Worm (Caenorhabditis elegans) whole organism, young adult: ENCODE measurements around the gene nspd-7.

Experiments
- B0019.2 ChIP-seq: fragments of 200-800 bp; sonication (Bioruptor generic); conservative IDR thresholded peaks from 2 replicates; pipeline ENCODE4 v1.3.6; 2022; ENCODE audit warnings: missing genetic modification reagents, missing genetic modification characterization, missing compliant biosample characterization
- C06A6.2 ChIP-seq: fragments of 200-800 bp; sonication (Bioruptor generic); conservative IDR thresholded peaks from 2 replicates; pipeline ENCODE4 v1.3.6; 2022; ENCODE audit warnings: missing genetic modification characterization, missing compliant biosample characterization
- C17E4.6 ChIP-seq: fragments of 200-800 bp; sonication (Bioruptor generic); IDR thresholded peaks from 2 replicates; pipeline ENCODE4 v1.3.6; 2022; ENCODE audit warnings: missing genetic modification reagents, missing genetic modification characterization, missing compliant biosample characterization
- F33H1.4 ChIP-seq: fragments of 200-800 bp; sonication (Bioruptor generic); IDR thresholded peaks from 2 replicates; pipeline ENCODE4 v1.3.6; 2022; ENCODE audit warnings: missing genetic modification reagents, missing genetic modification characterization, missing compliant biosample characterization
- F37B4.10 ChIP-seq: fragments of 200-800 bp; sonication (Bioruptor generic); IDR thresholded peaks from 2 replicates; pipeline ENCODE4 v1.3.6; 2022; ENCODE audit warnings: missing genetic modification characterization, missing compliant biosample characterization
- F49E8.2 ChIP-seq: sonication (generic microtip); optimal IDR thresholded peaks from 3 replicates; lab custom pipeline; 2017; ENCODE audit warnings: missing genetic modification characterization, mild to moderate bottlenecking, missing compliant biosample characterization, antibody characterized with exemption, moderate library complexity; ENCODE audit not compliant: insufficient read depth
- F57A8.1 ChIP-seq: fragments of 200-800 bp; sonication (Bioruptor generic); optimal IDR thresholded peaks from 2 replicates; lab custom pipeline; 2018; ENCODE audit warnings: mild to moderate bottlenecking, missing genetic modification characterization, moderate library complexity, missing compliant biosample characterization
- F57C9.4 ChIP-seq: sonication (generic microtip); optimal IDR thresholded peaks from 2 replicates; lab custom pipeline; 2017; ENCODE audit warnings: mild to moderate bottlenecking, missing genetic modification characterization, missing compliant biosample characterization
- K12H6.12 ChIP-seq: fragments of 200-800 bp; sonication (Bioruptor generic); optimal IDR thresholded peaks from 2 replicates; lab custom pipeline; 2018; ENCODE audit warnings: mild to moderate bottlenecking, missing genetic modification characterization, missing compliant biosample characterization
- Y53F4B.3 ChIP-seq: fragments of 200-800 bp; sonication (Bioruptor generic); IDR thresholded peaks from 2 replicates; pipeline ENCODE4 v1.3.6; 2022; ENCODE audit warnings: missing genetic modification reagents, missing genetic modification characterization, missing compliant biosample characterization
- Y56A3A.18 ChIP-seq: fragments of 200-800 bp; sonication (Bioruptor generic); IDR thresholded peaks from 2 replicates; pipeline ENCODE4 v1.3.6; 2022; ENCODE audit warnings: missing genetic modification reagents, missing genetic modification characterization, missing compliant biosample characterization
- ZK185.1 ChIP-seq: sonication (generic microtip); optimal IDR thresholded peaks from 2 replicates; lab custom pipeline; 2016; ENCODE audit warnings: mild to moderate bottlenecking, missing genetic modification characterization, missing compliant biosample characterization; ENCODE audit not compliant: poor library complexity, severe bottlenecking
- aptf-3 ChIP-seq: fragments of 200-800 bp; sonication (Bioruptor generic); IDR thresholded peaks from 2 replicates; pipeline ENCODE4 v1.3.6; 2022; ENCODE audit warnings: missing genetic modification characterization, missing compliant biosample characterization
- ceh-91 ChIP-seq: fragments of 200-800 bp; sonication (Bioruptor generic); IDR thresholded peaks from 2 replicates; pipeline ENCODE4 v1.3.6; 2022; ENCODE audit warnings: missing genetic modification reagents, missing genetic modification characterization, missing compliant biosample characterization
- chd-7 ChIP-seq: sonication (generic microtip); optimal IDR thresholded peaks from 2 replicates; lab custom pipeline; 2016; ENCODE audit warnings: mild to moderate bottlenecking, missing genetic modification characterization, moderate library complexity, missing compliant biosample characterization
- dpl-1 ChIP-seq: fragments of 150-350 bp; optimal IDR thresholded peaks from 2 replicates; lab custom pipeline; 2014; ENCODE audit warnings: missing biosample characterization, missing genetic modification reagents, missing genetic modification characterization
- efl-1 ChIP-seq: fragments of 150-350 bp; optimal IDR thresholded peaks from 2 replicates; lab custom pipeline; 2014; ENCODE audit warnings: missing biosample characterization, missing genetic modification reagents, missing genetic modification characterization
- egl-18 ChIP-seq: fragments of 200-800 bp; sonication (Bioruptor generic); IDR thresholded peaks from 2 replicates; pipeline ENCODE4 v1.3.6; 2022; ENCODE audit warnings: missing genetic modification reagents, missing genetic modification characterization, missing compliant biosample characterization
- gei-17 ChIP-seq: fragments of 200-800 bp; sonication (Bioruptor generic); optimal IDR thresholded peaks from 2 replicates; lab custom pipeline; 2018; ENCODE audit warnings: mild to moderate bottlenecking, missing genetic modification characterization, missing compliant biosample characterization
- him-1 ChIP-seq: sonication (generic microtip); optimal IDR thresholded peaks from 2 replicates; lab custom pipeline; 2016; ENCODE audit warnings: missing genotype, missing genetic modification reagents, missing genetic modification characterization, missing compliant biosample characterization
- let-526 ChIP-seq: fragments of 200-800 bp; sonication (Bioruptor generic); IDR thresholded peaks from 2 replicates; pipeline ENCODE4 v1.3.6; 2022; ENCODE audit warnings: missing genetic modification reagents, missing genetic modification characterization, missing compliant biosample characterization
- let-607 ChIP-seq, 2 experiments: fragments of 200-800 bp in 1 of 2; sonication (Bioruptor generic) in 1 of 2; sonication (generic microtip) in 1 of 2; optimal IDR thresholded peaks; 2 replicates each; lab custom pipeline; 2016 to 2018; ENCODE audit warnings: mild to moderate bottlenecking in 2 of 2, missing compliant biosample characterization in 2 of 2, missing genetic modification characterization in 2 of 2, moderate library complexity in 2 of 2, missing genotype in 1 of 2
- lin-40 ChIP-seq: sonication (generic microtip); optimal IDR thresholded peaks from 2 replicates; lab custom pipeline; 2016; ENCODE audit warnings: missing genetic modification characterization, mild to moderate bottlenecking, missing compliant biosample characterization, missing genotype, missing genetic modification reagents
- lsl-1 ChIP-seq: fragments of 200-800 bp; sonication (Bioruptor generic); optimal IDR thresholded peaks from 2 replicates; lab custom pipeline; 2018; ENCODE audit warnings: mild to moderate bottlenecking, missing genetic modification characterization, moderate library complexity, missing compliant biosample characterization
- madf-3 ChIP-seq: fragments of 200-800 bp; sonication (Bioruptor generic); IDR thresholded peaks from 2 replicates; pipeline ENCODE4 v1.3.6; 2022; ENCODE audit warnings: missing genetic modification reagents, missing genetic modification characterization, missing compliant biosample characterization
- madf-6 ChIP-seq: fragments of 200-800 bp; sonication (Bioruptor generic); IDR thresholded peaks from 2 replicates; pipeline ENCODE4 v1.3.6; 2022; ENCODE audit warnings: missing genetic modification reagents, missing genetic modification characterization, missing compliant biosample characterization
- mel-28 ChIP-seq: sonication (generic microtip); optimal IDR thresholded peaks from 2 replicates; lab custom pipeline; 2016; ENCODE audit warnings: borderline replicate concordance, mild to moderate bottlenecking, missing genetic modification characterization, missing compliant biosample characterization
- mes-4 ChIP-seq: sonication (generic microtip); optimal IDR thresholded peaks from 2 replicates; lab custom pipeline; 2016; ENCODE audit warnings: missing genotype, missing genetic modification characterization, missing compliant biosample characterization
- nfya-1 ChIP-seq: sonication (generic microtip); optimal IDR thresholded peaks from 2 replicates; lab custom pipeline; 2017; ENCODE audit warnings: antibody characterized with exemption, missing compliant biosample characterization, missing genetic modification characterization, borderline replicate concordance; ENCODE audit not compliant: insufficient read depth
- nhr-179 ChIP-seq: sonication (generic microtip); optimal IDR thresholded peaks from 2 replicates; lab custom pipeline; 2016; ENCODE audit warnings: mild to moderate bottlenecking, missing genetic modification characterization, missing compliant biosample characterization
- nhr-90 ChIP-seq: sonication (generic microtip); optimal IDR thresholded peaks from 2 replicates; lab custom pipeline; 2016; ENCODE audit warnings: missing genotype, mild to moderate bottlenecking, missing genetic modification characterization, missing compliant biosample characterization
- unc-62 ChIP-seq: fragments of 150-350 bp; optimal IDR thresholded peaks from 2 replicates; lab custom pipeline; 2014; ENCODE audit warnings: missing biosample characterization, missing genetic modification reagents, missing genetic modification characterization
- xnd-1 ChIP-seq: sonication (generic microtip); optimal IDR thresholded peaks from 2 replicates; lab custom pipeline; 2016; ENCODE audit warnings: missing genotype, missing genetic modification reagents, missing genetic modification characterization, missing compliant biosample characterization
- ztf-6 ChIP-seq: fragments of 200-800 bp; sonication (Bioruptor generic); IDR thresholded peaks from 2 replicates; pipeline ENCODE4 v1.3.6; 2022; ENCODE audit warnings: missing genetic modification reagents, missing genetic modification characterization, missing compliant biosample characterization

The nspd-7 gene

DNA sequence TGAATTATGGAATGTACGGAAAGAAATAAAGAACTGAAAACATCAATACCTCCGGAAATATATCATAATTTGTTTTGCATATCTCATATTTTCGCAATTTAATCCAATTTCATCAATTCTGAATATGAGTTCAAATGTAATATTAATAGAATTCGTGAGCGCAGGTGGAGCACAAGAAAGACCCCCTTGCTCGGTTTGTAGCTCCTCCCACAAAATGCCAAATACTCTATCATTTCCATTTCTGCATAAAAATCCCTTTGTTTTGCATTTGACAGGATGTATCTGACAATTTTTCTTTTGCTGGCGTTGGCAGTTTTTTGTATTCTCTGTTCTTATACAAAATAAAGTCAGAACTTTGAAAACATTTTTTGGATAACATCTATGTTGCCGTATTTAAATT lies 6.1 kb upstream of the nspd-7 start:
- no peak for TF ChIP-seq let-607 (tag; optimal IDR thresholded peaks at IDR 0.05; lab: Kevin White, UChicago)
- no peak for TF ChIP-seq C06A6.2 (GFP tag; lab: Robert Waterston, UW)
- no peak for TF ChIP-seq him-1 (tag; lab: Kevin White, UChicago)
- no peak for TF ChIP-seq madf-6
- no peak for TF ChIP-seq efl-1 (GFP tag; lab: Kevin White, UChicago)
- no peak for TF ChIP-seq unc-62 (GFP tag; lab: Kevin White, UChicago)
- no peak for TF ChIP-seq C17E4.6 (GFP tag; lab: Robert Waterston, UW)
- TF ChIP-seq F57A8.1 (GFP tag; lab: Kevin White, UChicago): no peak
- TF ChIP-seq K12H6.12 (tag; lab: Kevin White, UChicago): no peak
- TF ChIP-seq nfya-1 (tag; lab: Kevin White, UChicago): no peak
- no peak for TF ChIP-seq F49E8.2
- TF ChIP-seq F33H1.4 (GFP tag; lab: Robert Waterston, UW): no peak
- TF ChIP-seq Y56A3A.18 (GFP tag; lab: Robert Waterston, UW): no peak
- TF ChIP-seq nhr-90: no peak
- TF ChIP-seq gei-17 (GFP tag; lab: Kevin White, UChicago): no peak
- TF ChIP-seq B0019.2 (GFP tag; lab: Robert Waterston, UW): no peak
- no peak for TF ChIP-seq ztf-6 (GFP tag; lab: Robert Waterston, UW)
- no peak for TF ChIP-seq mel-28 (tag; lab: Kevin White, UChicago)
- no peak for TF ChIP-seq aptf-3 (GFP tag; lab: Robert Waterston, UW)
- TF ChIP-seq, all 124 proteins: peak for 0

DNA sequence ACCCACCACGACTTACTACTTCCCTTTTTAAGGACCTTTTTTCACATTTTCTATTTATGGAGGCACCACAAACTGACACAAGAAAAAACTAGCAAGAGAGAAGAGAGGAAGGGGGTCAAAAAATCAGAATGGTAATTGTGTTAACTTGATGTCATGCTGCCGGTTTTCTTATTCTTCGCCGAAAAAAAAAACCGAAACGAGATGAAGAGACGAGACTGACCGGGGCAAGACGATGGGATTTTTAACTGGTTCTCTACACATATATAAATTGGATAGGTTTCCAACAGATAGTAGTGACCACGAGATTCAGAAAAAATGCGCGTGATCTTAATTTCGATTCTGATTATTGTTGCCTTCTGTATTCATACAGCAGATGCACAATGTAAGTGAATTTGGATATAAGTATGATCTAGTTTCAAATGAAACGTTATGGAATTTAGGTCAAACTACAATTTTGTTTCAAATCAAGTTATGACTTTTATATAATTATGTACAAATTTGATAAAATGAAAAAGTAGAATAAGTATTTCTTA lies 4.9 kb upstream of the nspd-7 start, which contains the start of gene Y43C5A.3:
TSS of gene Y43C5A.3 (plus strand) at position 256 of the 533 bp plus-strand sequence.
- TF ChIP-seq Y53F4B.3: no peak
- TF ChIP-seq aptf-3 (GFP tag; lab: Robert Waterston, UW): no peak
- TF ChIP-seq nhr-179 (tag; lab: Kevin White, UChicago): no peak
- TF ChIP-seq F37B4.10 (GFP tag; lab: Robert Waterston, UW): no peak
- TF ChIP-seq nfya-1 (tag; lab: Kevin White, UChicago): no peak
- TF ChIP-seq mes-4 (tag; lab: Kevin White, UChicago): no peak
- TF ChIP-seq madf-3: no peak
- no peak for TF ChIP-seq dpl-1 (GFP tag; lab: Kevin White, UChicago)
- TF ChIP-seq let-526 (GFP tag; lab: Robert Waterston, UW): no peak
- no peak for TF ChIP-seq xnd-1 (tag; lab: Kevin White, UChicago)
- no peak for TF ChIP-seq ceh-91 (GFP tag; lab: Robert Waterston, UW)
- no peak for TF ChIP-seq nhr-90
- TF ChIP-seq lsl-1: no peak
- no peak for TF ChIP-seq ZK185.1 (tag; lab: Kevin White, UChicago)
- no peak for TF ChIP-seq egl-18 (GFP tag; lab: Robert Waterston, UW)
- TF ChIP-seq chd-7 (tag; lab: Kevin White, UChicago): no peak

DNA sequence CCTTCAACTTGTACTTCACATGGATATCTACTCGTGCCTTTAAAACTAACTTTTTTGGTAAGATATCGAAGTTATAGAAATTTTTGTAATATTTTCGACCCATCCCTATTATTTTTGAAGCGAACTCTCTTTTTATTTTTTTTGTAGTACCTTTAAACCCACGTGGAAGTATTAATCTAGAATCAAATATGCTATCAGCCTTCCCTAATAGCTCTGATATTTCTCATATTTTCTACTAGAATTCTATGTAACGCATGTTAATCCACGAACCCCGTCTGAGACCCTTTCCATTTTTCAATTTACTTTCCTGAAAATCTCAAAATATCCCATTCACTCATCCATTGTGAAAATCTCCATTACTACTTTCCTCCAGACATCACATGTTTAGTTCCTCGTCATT lies 4.4 kb upstream of the nspd-7 start:
- TF ChIP-seq ceh-91 (GFP tag; lab: Robert Waterston, UW) (no peak), F57C9.4 (tag; lab: Kevin White, UChicago) (no peak), lin-40 (tag; lab: Kevin White, UChicago) (no peak)
- TF ChIP-seq, all 124 proteins: peak for 0
